Worm (Caenorhabditis elegans): ENCODE data around the gene atad-3.

The atad-3 gene

DNA sequence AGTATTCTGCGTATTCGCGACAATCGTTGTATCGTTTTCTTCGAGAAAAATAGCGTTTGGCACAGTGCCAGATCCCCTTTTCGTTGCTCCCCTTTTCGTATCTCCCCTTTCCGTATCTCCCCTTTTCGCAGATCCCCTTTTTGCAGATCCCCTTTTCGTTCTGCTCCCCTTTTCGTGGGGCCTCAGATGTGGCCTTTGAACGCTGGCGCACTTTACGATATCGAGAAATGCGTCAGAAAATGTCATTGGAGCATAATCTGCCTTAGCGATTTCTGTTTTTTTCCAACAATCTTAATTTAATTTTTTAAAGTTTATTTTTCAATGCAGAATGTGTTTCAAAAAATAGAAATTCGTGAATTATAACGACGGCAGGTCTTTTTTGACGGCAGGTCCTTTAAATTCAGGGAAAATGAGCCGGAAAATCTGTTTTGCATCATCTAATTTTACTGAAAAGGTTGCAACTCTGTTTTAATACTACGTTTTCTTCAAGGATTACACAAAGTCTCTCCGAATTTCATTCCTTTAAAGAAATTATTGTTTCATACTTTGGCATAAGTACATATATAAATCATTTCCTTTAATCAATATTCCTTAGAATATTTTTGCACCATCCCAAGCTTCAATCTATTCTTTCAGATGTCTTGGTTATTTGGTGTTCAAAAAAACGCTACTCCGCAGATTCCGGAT, at the start of gene atad-3 (continued):
- TF ChIP-seq B0261.1 (tag; optimal IDR thresholded peaks at IDR 0.05) (peak; percentile 10), B0035.1 (tag; optimal IDR thresholded peaks at IDR 0.05) (peak; percentile 20), Y95B8A.8 (GFP tag; IDR thresholded peaks at IDR 0.05) (peak; percentile 97), egl-44 (GFP tag; IDR thresholded peaks at IDR 0.05) (peak; percentile 85), nfya-2 (GFP tag; IDR thresholded peaks at IDR 0.05) (no peak), F33H1.4 (GFP tag; IDR thresholded peaks at IDR 0.05) (peak; percentile 80), mel-28 (tag; optimal IDR thresholded peaks at IDR 0.05; ENCODE audit: borderline replicate concordance) (no peak), akir-1 (GFP tag; optimal IDR thresholded peaks at IDR 0.05) (peak; percentile 77), egrh-3 (GFP tag; IDR thresholded peaks at IDR 0.05) (peak; percentile 90), bed-2 (GFP tag; IDR thresholded peaks at IDR 0.05) (peak; percentile 97), mes-4 (tag; optimal IDR thresholded peaks at IDR 0.05) (no peak), let-607 (tag; optimal IDR thresholded peaks at IDR 0.05) (peak in 1 of 2 experiments; percentile 63), madf-6 (GFP tag; IDR thresholded peaks at IDR 0.05) (peak; percentile 81), B0336.3 (GFP tag; IDR thresholded peaks at IDR 0.05) (peak; percentile 70; the same call in 1 of the 2 replicates), repo-1 (tag; optimal IDR thresholded peaks at IDR 0.05) (no peak), rec-8 (tag; optimal IDR thresholded peaks at IDR 0.05) (peak; percentile 23 to 49), ztf-22 (GFP tag; optimal IDR thresholded peaks at IDR 0.05) (peak; percentile 49), nhr-90 (tag; optimal IDR thresholded peaks at IDR 0.05) (peak; percentile 37), somi-1 (GFP tag; optimal IDR thresholded peaks at IDR 0.05) (peak; percentile 77), chd-7 (tag; optimal IDR thresholded peaks at IDR 0.05) (peak; percentile 83), ztf-6 (GFP tag; IDR thresholded peaks at IDR 0.05) (peak; percentile 93), B0019.2 (GFP tag; conservative IDR thresholded peaks at IDR 0.05) (peak; percentile 95), T07F8.4 (tag; optimal IDR thresholded peaks at IDR 0.05) (peak; percentile 36), cebp-2 (GFP tag; IDR thresholded peaks at IDR 0.05) (peak; percentile 68; the same call in 1 of the 2 replicates), nfyb-1 (GFP tag; IDR thresholded peaks at IDR 0.05) (peak; percentile 95), nhr-120 (GFP tag; IDR thresholded peaks at IDR 0.05) (no peak), lin-26 (GFP tag; IDR thresholded peaks at IDR 0.05) (peak; percentile 95), F57A8.1 (GFP tag; optimal IDR thresholded peaks at IDR 0.05) (no peak), mxl-1 (tag; optimal IDR thresholded peaks at IDR 0.05) (no peak), aptf-3 (GFP tag; IDR thresholded peaks at IDR 0.05) (no peak), hmg-1.2 (GFP tag; IDR thresholded peaks at IDR 0.05) (peak; percentile 78), ztf-3 (GFP tag; optimal IDR thresholded peaks at IDR 0.05) (no peak), ztf-28 (GFP tag; IDR thresholded peaks at IDR 0.05) (peak; percentile 98), ccch-3 (GFP tag; optimal IDR thresholded peaks at IDR 0.05) (peak; percentile 40), ceh-79 (tag; optimal IDR thresholded peaks at IDR 0.05) (no peak), Y53F4B.3 (GFP tag; IDR thresholded peaks at IDR 0.05) (peak; percentile 90), zim-3 (tag; optimal IDR thresholded peaks at IDR 0.05) (peak; percentile 66), madf-3 (GFP tag; IDR thresholded peaks at IDR 0.05) (peak; percentile 94), ceh-91 (GFP tag; IDR thresholded peaks at IDR 0.05) (peak; percentile 93), ceh-58 (GFP tag; IDR thresholded peaks at IDR 0.05) (no peak), madf-10 (tag; optimal IDR thresholded peaks at IDR 0.05) (peak; percentile 87), lsl-1 (GFP tag; optimal IDR thresholded peaks at IDR 0.05) (peak; percentile 66), lsy-27 (tag; optimal IDR thresholded peaks at IDR 0.05; ENCODE audit: borderline replicate concordance, insufficient read depth) (no peak), K11D2.4 (GFP tag; IDR thresholded peaks at IDR 0.05) (peak; percentile 97), sptf-2 (GFP tag; optimal IDR thresholded peaks at IDR 0.05) (no peak), tlf-1 (GFP tag; optimal IDR thresholded peaks at IDR 0.05) (peak; percentile 65), let-526 (GFP tag; IDR thresholded peaks at IDR 0.05) (peak; percentile 95)

Data from whole organism, young adult.